Fruit fly (Drosophila melanogaster) whole organism, embryonic: Measurements from ENCODE around the gene CG10019.

Source experiments
- Ada2b ChIP-seq: fragments of 200-800 bp; sonication (Bioruptor generic); IDR thresholded peaks from 2 replicates; pipeline ENCODE4 v1.3.6; 2022; ENCODE audit warnings: missing biosample characterization, missing genetic modification characterization
- CG1024 ChIP-seq: fragments of 200-800 bp; sonication (Bioruptor generic); IDR thresholded peaks from 2 replicates; pipeline ENCODE4 v1.3.6; 2022; ENCODE audit warnings: missing biosample characterization, missing genetic modification characterization
- CG10267 ChIP-seq: fragments of 200-800 bp; sonication (Bioruptor generic); optimal IDR thresholded peaks from 2 replicates; lab custom pipeline; 2018; ENCODE audit warnings: missing biosample characterization, mild to moderate bottlenecking, missing genetic modification characterization, moderate library complexity
- CG12071 ChIP-seq: fragments of 200-800 bp; sonication (Bioruptor generic); optimal IDR thresholded peaks from 3 replicates; lab custom pipeline; 2018; ENCODE audit warnings: missing biosample characterization, mild to moderate bottlenecking, missing genetic modification characterization
- CG1603 ChIP-seq: fragments of 200-800 bp; sonication (Bioruptor generic); optimal IDR thresholded peaks from 2 replicates; lab custom pipeline; 2019; ENCODE audit warnings: missing biosample characterization, mild to moderate bottlenecking, missing genetic modification characterization, moderate library complexity
- CG17328 ChIP-seq: fragments of 200-800 bp; sonication (Bioruptor generic); IDR thresholded peaks from 2 replicates; pipeline ENCODE4 v1.3.6; 2022; ENCODE audit warnings: missing biosample characterization, missing genetic modification characterization
- CG18011 ChIP-seq: fragments of 200-800 bp; sonication (Bioruptor generic); optimal IDR thresholded peaks from 2 replicates; lab custom pipeline; 2017; ENCODE audit warnings: missing biosample characterization, missing genetic modification characterization, mild to moderate bottlenecking, moderate library complexity, missing genotype
- CG18476 ChIP-seq: fragments of 200-800 bp; sonication (Bioruptor generic); optimal IDR thresholded peaks from 2 replicates; lab custom pipeline; 2016; ENCODE audit warnings: missing biosample characterization, mild to moderate bottlenecking, missing genetic modification characterization
- CG2116 ChIP-seq: fragments of 200-800 bp; sonication (Bioruptor generic); optimal IDR thresholded peaks from 3 replicates; lab custom pipeline; 2018; ENCODE audit warnings: missing biosample characterization, mild to moderate bottlenecking, missing genetic modification characterization
- CG2120 ChIP-seq: fragments of 200-800 bp; sonication (Bioruptor generic); optimal IDR thresholded peaks from 3 replicates; lab custom pipeline; 2016; ENCODE audit warnings: missing biosample characterization, missing genetic modification characterization
- CG2875 ChIP-seq: fragments of 200-800 bp; sonication (Bioruptor generic); optimal IDR thresholded peaks from 2 replicates; lab custom pipeline; 2017; ENCODE audit warnings: missing biosample characterization, mild to moderate bottlenecking, missing genetic modification characterization, missing genetic modification reagents
- CG30020 ChIP-seq: fragments of 200-800 bp; optimal IDR thresholded peaks from 2 replicates; lab custom pipeline; 2019; ENCODE audit warnings: missing biosample characterization, mild to moderate bottlenecking, missing genetic modification characterization, moderate library complexity
- CG30403 ChIP-seq: fragments of 200-800 bp; sonication (Bioruptor generic); optimal IDR thresholded peaks from 3 replicates; lab custom pipeline; 2016; ENCODE audit warnings: missing biosample characterization, missing genetic modification characterization
- CG32772 ChIP-seq: fragments of 200-800 bp; sonication (Bioruptor generic); IDR thresholded peaks from 2 replicates; pipeline ENCODE4 v1.3.6; 2022; ENCODE audit warnings: missing biosample characterization, missing genetic modification characterization
- CG3847 ChIP-seq: fragments of 200-800 bp; sonication (Bioruptor generic); IDR thresholded peaks from 2 replicates; pipeline ENCODE4 v1.3.6; 2022; ENCODE audit warnings: missing biosample characterization, missing genetic modification characterization
- CG6683 ChIP-seq: fragments of 200-800 bp; sonication (Bioruptor generic); optimal IDR thresholded peaks from 2 replicates; lab custom pipeline; 2017; ENCODE audit warnings: missing biosample characterization, mild to moderate bottlenecking, missing genetic modification characterization, missing genetic modification reagents
- CG7786 ChIP-seq: fragments of 200-800 bp; sonication (Bioruptor generic); optimal IDR thresholded peaks from 2 replicates; lab custom pipeline; 2016; ENCODE audit warnings: missing biosample characterization, missing genetic modification characterization
- CG7963 ChIP-seq: fragments of 200-800 bp; sonication (Bioruptor generic); IDR thresholded peaks from 3 replicates; pipeline ENCODE4 v1.3.6; 2022; ENCODE audit warnings: missing biosample characterization, missing genetic modification characterization; ENCODE audit not compliant: partially characterized antibody
- CG9876 ChIP-seq: fragments of 200-800 bp; sonication (Bioruptor generic); optimal IDR thresholded peaks from 2 replicates; lab custom pipeline; 2016; ENCODE audit warnings: missing biosample characterization, missing genetic modification characterization
- CTCF ChIP-seq: fragments of 200-800 bp; sonication (Bioruptor generic); optimal IDR thresholded peaks from 2 replicates; lab custom pipeline; 2017; ENCODE audit warnings: missing biosample characterization, mild to moderate bottlenecking, missing genetic modification characterization, moderate library complexity
- Camta ChIP-seq: fragments of 200-800 bp; sonication (Bioruptor generic); optimal IDR thresholded peaks from 2 replicates; lab custom pipeline; 2016; ENCODE audit warnings: missing biosample characterization, missing genetic modification characterization
- Dfd ChIP-seq, 2 experiments: fragments of >200 bp; optimal IDR thresholded peaks; 2 replicates each; lab custom pipeline; 2017; ENCODE audit warnings: missing biosample characterization in 2 of 2, missing genetic modification characterization in 2 of 2
- Ets65A ChIP-seq: fragments of 200-800 bp; sonication (Bioruptor generic); peaks from one replicate; lab custom pipeline; 2016; ENCODE audit warnings: missing biosample characterization, missing genetic modification characterization
- Fer1 ChIP-seq: fragments of 200-800 bp; sonication (Bioruptor generic); optimal IDR thresholded peaks from 2 replicates; lab custom pipeline; 2017; ENCODE audit warnings: missing biosample characterization, mild to moderate bottlenecking, missing genetic modification characterization
- HLHmδ ChIP-seq: fragments of 200-800 bp; sonication (Bioruptor generic); optimal IDR thresholded peaks from 2 replicates; lab custom pipeline; 2018; ENCODE audit warnings: missing biosample characterization, mild to moderate bottlenecking, missing genetic modification characterization, moderate library complexity
- HmgZ ChIP-seq: fragments of 200-800 bp; sonication (Bioruptor generic); optimal IDR thresholded peaks from 2 replicates; lab custom pipeline; 2018; ENCODE audit warnings: missing biosample characterization, mild to moderate bottlenecking, missing genetic modification characterization
- Hsf ChIP-seq: fragments of 200-800 bp; sonication (Bioruptor generic); optimal IDR thresholded peaks from 3 replicates; lab custom pipeline; 2016; ENCODE audit warnings: missing biosample characterization, missing genetic modification characterization
- Kr ChIP-seq: fragments of 200-800 bp; sonication (Bioruptor generic); optimal IDR thresholded peaks from 2 replicates; lab custom pipeline; 2017; ENCODE audit warnings: missing biosample characterization, mild to moderate bottlenecking, missing genetic modification characterization
- Mad ChIP-seq: fragments of 200-800 bp; sonication (Bioruptor generic); optimal IDR thresholded peaks from 2 replicates; lab custom pipeline; 2016; ENCODE audit warnings: missing biosample characterization, missing genetic modification characterization
- Nf-YA ChIP-seq: fragments of 200-800 bp; sonication (Bioruptor generic); IDR thresholded peaks from 2 replicates; pipeline ENCODE4 v1.3.6; 2022; ENCODE audit warnings: missing biosample characterization, missing genetic modification characterization
- Pdp1 ChIP-seq, 2 experiments: fragments of 200-800 bp; sonication (Bioruptor generic); optimal IDR thresholded peaks; 3 replicates each; lab custom pipeline; 2016; ENCODE audit warnings: missing biosample characterization in 2 of 2, missing genetic modification characterization in 2 of 2, mild to moderate bottlenecking in 1 of 2, moderate library complexity in 1 of 2
- Rx ChIP-seq: fragments of 200-800 bp; sonication (Bioruptor generic); IDR thresholded peaks from 2 replicates; pipeline ENCODE4 v1.3.6; 2022; ENCODE audit warnings: missing biosample characterization, missing genetic modification characterization
- Taf1 ChIP-seq: fragments of 200-800 bp; sonication (Bioruptor generic); IDR thresholded peaks from 2 replicates; pipeline ENCODE4 v1.3.6; 2022; ENCODE audit warnings: missing biosample characterization, missing genetic modification characterization
- Trl ChIP-seq, 3 experiments: fragments of >200 bp in 2 of 3; fragments of 200-800 bp in 1 of 3; sonication (Bioruptor generic) in 1 of 3; optimal IDR thresholded peaks; 2 replicates in 1 of 3; 3 replicates in 2 of 3; lab custom pipeline; 2016 to 2017; ENCODE audit warnings: missing biosample characterization in 1 of 3, missing genetic modification characterization in 1 of 3
- br ChIP-seq: fragments of >200 bp; optimal IDR thresholded peaks from 2 replicates; lab custom pipeline; 2017
- cas ChIP-seq: fragments of 200-800 bp; sonication (Bioruptor generic); IDR thresholded peaks from 2 replicates; pipeline ENCODE4 v1.3.6; 2022; ENCODE audit warnings: missing biosample characterization, missing genetic modification characterization
- chn ChIP-seq: fragments of 200-800 bp; sonication (Bioruptor generic); optimal IDR thresholded peaks from 2 replicates; lab custom pipeline; 2016; ENCODE audit warnings: missing biosample characterization, missing genetic modification characterization
- crol ChIP-seq: fragments of 200-800 bp; sonication (Bioruptor generic); IDR thresholded peaks from 2 replicates; pipeline ENCODE4 v1.3.6; 2022; ENCODE audit warnings: missing biosample characterization, missing genetic modification characterization
- disco-r ChIP-seq: fragments of 200-800 bp; sonication (Bioruptor generic); optimal IDR thresholded peaks from 2 replicates; lab custom pipeline; 2016; ENCODE audit warnings: missing biosample characterization, missing genetic modification characterization
- gce ChIP-seq: fragments of 200-800 bp; sonication (Bioruptor generic); IDR thresholded peaks from 3 replicates; pipeline ENCODE4 v1.3.6; 2022; ENCODE audit warnings: missing biosample characterization, missing genetic modification characterization
- ham ChIP-seq: fragments of 200-800 bp; sonication (Bioruptor generic); IDR thresholded peaks from 2 replicates; pipeline ENCODE4 v1.3.6; 2022; ENCODE audit warnings: missing biosample characterization, missing genetic modification characterization
- hkb ChIP-seq, 2 experiments: fragments of 200-800 bp in 1 of 2; fragments of >200 bp in 1 of 2; sonication (Bioruptor generic) in 1 of 2; IDR thresholded peaks in 1 of 2; optimal IDR thresholded peaks in 1 of 2; 2 replicates each; pipeline versions ENCODE4 v1.3.6 to Lab custom; 2017 to 2022; ENCODE audit warnings: missing biosample characterization in 1 of 2, missing genetic modification characterization in 1 of 2
- pb ChIP-seq: fragments of 200-800 bp; sonication (Bioruptor generic); optimal IDR thresholded peaks from 3 replicates; lab custom pipeline; 2016; ENCODE audit warnings: missing biosample characterization, missing genetic modification characterization
- ranshi ChIP-seq: fragments of 200-800 bp; sonication (Bioruptor generic); IDR thresholded peaks from 2 replicates; pipeline ENCODE4 v1.3.6; 2022; ENCODE audit warnings: missing biosample characterization, missing genetic modification characterization
- rib ChIP-seq: fragments of 200-800 bp; sonication (Bioruptor generic); IDR thresholded peaks from 2 replicates; pipeline ENCODE4 v1.3.6; 2022; ENCODE audit warnings: missing biosample characterization, missing genetic modification characterization
- sisA ChIP-seq: fragments of 200-800 bp; sonication (Bioruptor generic); IDR thresholded peaks from 2 replicates; pipeline ENCODE4 v1.3.6; 2022; ENCODE audit warnings: missing biosample characterization, missing genetic modification characterization
- ssp ChIP-seq: fragments of 200-800 bp; sonication (Bioruptor generic); IDR thresholded peaks from 2 replicates; pipeline ENCODE4 v1.3.6; 2022; ENCODE audit warnings: missing biosample characterization, missing genetic modification characterization
- sug ChIP-seq: fragments of 200-800 bp; optimal IDR thresholded peaks from 2 replicates; lab custom pipeline; 2019; ENCODE audit warnings: missing biosample characterization, mild to moderate bottlenecking, missing genetic modification characterization, moderate library complexity
- tap ChIP-seq: fragments of 200-800 bp; optimal IDR thresholded peaks from 3 replicates; lab custom pipeline; 2019; ENCODE audit warnings: missing biosample characterization, mild to moderate bottlenecking, missing genetic modification characterization, moderate library complexity
- z ChIP-seq: fragments of 200-800 bp; sonication (Bioruptor generic); IDR thresholded peaks from 3 replicates; pipeline ENCODE4 v1.3.6; 2022; ENCODE audit warnings: missing biosample characterization, missing genetic modification characterization
- zfh1 ChIP-seq: fragments of 200-800 bp; sonication (Bioruptor generic); IDR thresholded peaks from 3 replicates; pipeline ENCODE4 v1.3.6; 2022; ENCODE audit warnings: missing biosample characterization, missing genetic modification characterization

The CG10019 gene

DNA sequence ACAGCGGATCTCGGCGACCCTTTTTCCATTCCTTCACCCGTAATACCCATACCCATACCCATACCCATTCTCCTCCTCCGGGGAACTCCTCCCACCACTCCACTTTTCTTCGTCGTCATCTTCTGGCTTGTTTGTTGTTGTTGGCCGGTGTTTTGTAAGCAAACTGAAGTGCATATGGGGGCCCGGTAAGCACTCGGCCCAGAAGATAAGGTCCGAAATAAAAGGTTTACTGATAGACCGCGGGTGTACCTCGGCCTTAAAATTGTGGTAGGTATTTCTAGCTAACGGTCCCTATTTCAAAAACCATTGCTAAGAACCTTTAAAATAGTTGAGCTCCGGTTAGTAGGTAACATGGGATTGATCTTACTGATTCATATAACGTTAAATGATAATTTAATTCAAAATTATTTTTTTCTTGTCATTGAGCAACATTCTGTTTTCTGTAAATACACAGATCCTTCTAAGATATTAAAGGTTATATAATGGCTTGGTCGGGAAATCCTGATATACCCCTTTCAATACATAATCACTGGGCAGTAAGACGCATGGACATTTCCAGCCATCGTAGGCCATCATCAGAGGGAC lies 45.6 kb downstream of the CG10019 start (continued):
- TF ChIP-seq cas (GFP tag; lab: Robert Waterston, UW) (no peak), pb (GFP tag; lab: Kevin White, UChicago) (no peak), ssp (GFP tag; lab: Robert Waterston, UW) (0 out of 2 replicates have a peak, but pooled peaks have one; percentile 7), CG7963 (GFP tag; lab: Robert Waterston, UW) (no peak), ranshi (no peak), Pdp1 (GFP tag; optimal IDR thresholded peaks at IDR 0.05; lab: Kevin White, UChicago) (peak; percentile 29 to 81), sisA (GFP tag; lab: Robert Waterston, UW) (peak; percentile 54; the same call in 1 of the 2 replicates), ham (GFP tag; lab: Robert Waterston, UW) (no peak), CG3847 (no peak), Camta (GFP tag; lab: Kevin White, UChicago) (no peak), CG2120 (GFP tag; lab: Kevin White, UChicago) (peak; percentile 32), zfh1 (peak; percentile 71; the same call in 2 of the 3 replicates), CG1024 (GFP tag; lab: Robert Waterston, UW) (no peak), CG6683 (GFP tag; lab: Kevin White, UChicago) (no peak), crol (no peak), CG32772 (GFP tag; lab: Robert Waterston, UW) (0 out of 2 replicates have a peak, but pooled peaks have one; percentile 44), Mad (GFP tag; lab: Kevin White, UChicago) (peak; percentile 8), Taf1 (GFP tag; lab: Robert Waterston, UW) (no peak), br (lab: Kevin White, UChicago) (no peak), chn (GFP tag; lab: Kevin White, UChicago) (no peak), HmgZ (no peak), Kr (GFP tag; lab: Kevin White, UChicago) (no peak), tap (tag; lab: Kevin White, UChicago) (no peak), CG30403 (peak; percentile 33), CG18011 (GFP tag; lab: Kevin White, UChicago) (no peak), z (GFP tag; lab: Robert Waterston, UW) (no peak), CG9876 (GFP tag; lab: Kevin White, UChicago) (no peak), CG2116 (no peak), CG1603 (tag; lab: Kevin White, UChicago) (peak; percentile 42), Hsf (GFP tag; lab: Kevin White, UChicago) (peak; percentile 29), CG10267 (tag; lab: Kevin White, UChicago) (peak; percentile 52), rib (no peak), CG2875 (GFP tag; lab: Kevin White, UChicago) (peak; percentile 36), disco-r (GFP tag; lab: Kevin White, UChicago) (no peak), CG12071 (GFP tag; lab: Kevin White, UChicago) (no peak), Trl (optimal IDR thresholded peaks at IDR 0.05; lab: Kevin White, UChicago) (no peak), Trl (GFP tag; optimal IDR thresholded peaks at IDR 0.05; lab: Kevin White, UChicago) (no peak), Fer1 (GFP tag; lab: Kevin White, UChicago) (no peak), sug (tag; lab: Kevin White, UChicago) (no peak), CG17328 (GFP tag; lab: Robert Waterston, UW) (peak; percentile 30; the same call in 1 of the 2 replicates), Dfd (GFP tag; optimal IDR thresholded peaks at IDR 0.05; lab: Kevin White, UChicago) (no peak), CG7786 (GFP tag; lab: Kevin White, UChicago) (peak; percentile 33), Rx (GFP tag; lab: Robert Waterston, UW) (no peak), Ada2b (GFP tag; lab: Robert Waterston, UW) (0 out of 2 replicates have a peak, but pooled peaks have one; percentile 11), HLHmδ (GFP tag; lab: Kevin White, UChicago) (peak; percentile 79), hkb (optimal IDR thresholded peaks at IDR 0.05; lab: Kevin White, UChicago) (no peak), hkb (GFP tag; IDR thresholded peaks at IDR 0.05; lab: Robert Waterston, UW) (0 out of 2 replicates have a peak, but pooled peaks have one; percentile 29), Ets65A (peak; percentile 71), CG30020 (tag; lab: Kevin White, UChicago) (no peak), CG18476 (GFP tag; lab: Kevin White, UChicago) (peak; percentile 25), Nf-YA (GFP tag; lab: Robert Waterston, UW) (no peak), gce (GFP tag; lab: Robert Waterston, UW) (no peak), CTCF (GFP tag; lab: Kevin White, UChicago) (no peak)
